Fruit fly (Drosophila melanogaster) whole organism, embryonic: ENCODE results near the gene PolA1.

Source experiments
- Ada2b ChIP-seq: fragments of 200-800 bp; sonication (Bioruptor generic); IDR thresholded peaks from 2 replicates; pipeline ENCODE4 v1.3.6; 2022; ENCODE audit warnings: missing biosample characterization, missing genetic modification characterization
- Atf-2 ChIP-seq: fragments of 200-800 bp; sonication (Bioruptor generic); optimal IDR thresholded peaks from 2 replicates; lab custom pipeline; 2016; ENCODE audit warnings: missing biosample characterization, missing genetic modification characterization
- C15 ChIP-seq: fragments of 200-800 bp; sonication (Bioruptor generic); IDR thresholded peaks from 3 replicates; pipeline ENCODE4 v1.3.6; 2022; ENCODE audit warnings: missing biosample characterization, missing genetic modification characterization
- CG10543 ChIP-seq: fragments of 200-800 bp; sonication (Bioruptor generic); optimal IDR thresholded peaks from 3 replicates; lab custom pipeline; 2017; ENCODE audit warnings: missing biosample characterization, mild to moderate bottlenecking, missing genetic modification characterization, moderate library complexity
- CG12104 ChIP-seq: fragments of 200-800 bp; sonication (Bioruptor generic); optimal IDR thresholded peaks from 3 replicates; lab custom pipeline; 2016; ENCODE audit warnings: missing biosample characterization, missing genetic modification characterization
- CG12219 ChIP-seq: fragments of 200-800 bp; sonication (Bioruptor generic); optimal IDR thresholded peaks from 3 replicates; lab custom pipeline; 2018; ENCODE audit warnings: missing biosample characterization, mild to moderate bottlenecking, missing genetic modification characterization
- CG12659 ChIP-seq: fragments of 200-800 bp; sonication (Bioruptor generic); optimal IDR thresholded peaks from 3 replicates; lab custom pipeline; 2017; ENCODE audit warnings: mild to moderate bottlenecking, missing biosample characterization, missing genetic modification reagents, missing genetic modification characterization
- CG12942 ChIP-seq: fragments of 200-800 bp; sonication (Bioruptor generic); optimal IDR thresholded peaks from 3 replicates; lab custom pipeline; 2016; ENCODE audit warnings: missing biosample characterization, missing genetic modification characterization
- CG13424 ChIP-seq: fragments of 200-800 bp; sonication (Bioruptor generic); optimal IDR thresholded peaks from 2 replicates; lab custom pipeline; 2019; ENCODE audit warnings: missing biosample characterization, mild to moderate bottlenecking, missing genetic modification characterization, moderate library complexity
- CG15269 ChIP-seq: fragments of 200-800 bp; sonication (Bioruptor generic); optimal IDR thresholded peaks from 2 replicates; lab custom pipeline; 2018; ENCODE audit warnings: missing biosample characterization, mild to moderate bottlenecking, missing genetic modification characterization, moderate library complexity
- CG1529 ChIP-seq: fragments of 200-800 bp; sonication (Bioruptor generic); optimal IDR thresholded peaks from 3 replicates; lab custom pipeline; 2018; ENCODE audit warnings: missing biosample characterization, missing genetic modification characterization
- CG1602 ChIP-seq: fragments of 200-800 bp; sonication (Bioruptor generic); optimal IDR thresholded peaks from 3 replicates; lab custom pipeline; 2016; ENCODE audit warnings: missing biosample characterization, missing genetic modification characterization
- CG2116 ChIP-seq: fragments of 200-800 bp; sonication (Bioruptor generic); optimal IDR thresholded peaks from 3 replicates; lab custom pipeline; 2018; ENCODE audit warnings: missing biosample characterization, mild to moderate bottlenecking, missing genetic modification characterization
- CG30431 ChIP-seq: fragments of 200-800 bp; sonication (Bioruptor generic); optimal IDR thresholded peaks from 2 replicates; lab custom pipeline; 2017; ENCODE audit warnings: missing biosample characterization, missing genetic modification characterization
- CG32532 ChIP-seq: fragments of 200-800 bp; sonication (Bioruptor generic); IDR thresholded peaks from 2 replicates; pipeline ENCODE4 v1.3.6; 2022; ENCODE audit warnings: missing biosample characterization, missing genetic modification characterization
- CG32772 ChIP-seq: fragments of 200-800 bp; sonication (Bioruptor generic); IDR thresholded peaks from 2 replicates; pipeline ENCODE4 v1.3.6; 2022; ENCODE audit warnings: missing biosample characterization, missing genetic modification characterization
- CG6854 ChIP-seq: fragments of 200-800 bp; sonication (Bioruptor generic); optimal IDR thresholded peaks from 3 replicates; lab custom pipeline; 2017; ENCODE audit warnings: missing biosample characterization, mild to moderate bottlenecking, missing genetic modification characterization
- CG7839 ChIP-seq: fragments of 200-800 bp; sonication (Bioruptor generic); optimal IDR thresholded peaks from 3 replicates; lab custom pipeline; 2018; ENCODE audit warnings: missing biosample characterization, mild to moderate bottlenecking, missing genetic modification characterization, moderate library complexity
- CrebB ChIP-seq: fragments of 200-800 bp; sonication (Bioruptor generic); optimal IDR thresholded peaks from 3 replicates; lab custom pipeline; 2018; ENCODE audit warnings: missing biosample characterization, mild to moderate bottlenecking, missing genetic modification characterization
- Elba2 ChIP-seq: fragments of 200-800 bp; sonication (Bioruptor generic); optimal IDR thresholded peaks from 3 replicates; lab custom pipeline; 2016; ENCODE audit warnings: missing biosample characterization, missing genetic modification characterization
- Ets65A ChIP-seq: fragments of 200-800 bp; sonication (Bioruptor generic); peaks from one replicate; lab custom pipeline; 2016; ENCODE audit warnings: missing biosample characterization, missing genetic modification characterization
- Gug ChIP-seq: fragments of 200-800 bp; sonication (Bioruptor generic); IDR thresholded peaks from 4 replicates; pipeline ENCODE4 v1.3.6; 2022; ENCODE audit warnings: missing biosample characterization, missing genetic modification characterization
- H15 ChIP-seq: fragments of 200-800 bp; sonication (Bioruptor generic); IDR thresholded peaks from 3 replicates; pipeline ENCODE4 v1.3.6; 2022; ENCODE audit warnings: missing biosample characterization, missing genetic modification characterization
- HLH54F ChIP-seq: fragments of 200-800 bp; sonication (Bioruptor generic); optimal IDR thresholded peaks from 3 replicates; lab custom pipeline; 2016; ENCODE audit warnings: missing biosample characterization, missing genetic modification characterization
- Nf-YB ChIP-seq: fragments of 200-800 bp; sonication (Bioruptor generic); optimal IDR thresholded peaks from 3 replicates; lab custom pipeline; 2019; ENCODE audit warnings: missing biosample characterization, mild to moderate bottlenecking, missing genetic modification characterization, moderate library complexity
- Side ChIP-seq: fragments of 200-800 bp; sonication (Bioruptor generic); optimal IDR thresholded peaks from 2 replicates; lab custom pipeline; 2016; ENCODE audit warnings: missing biosample characterization, missing genetic modification characterization
- Stat92E ChIP-seq, 3 experiments: fragments of >200 bp in 2 of 3; fragments of 200-800 bp in 1 of 3; sonication (Bioruptor generic) in 1 of 3; optimal IDR thresholded peaks; 2 replicates each; lab custom pipeline; 2017 to 2019; ENCODE audit warnings: missing biosample characterization in 3 of 3, missing genetic modification characterization in 3 of 3, mild to moderate bottlenecking in 1 of 3, moderate library complexity in 1 of 3
- Tbp ChIP-seq: fragments of >200 bp; optimal IDR thresholded peaks from 2 replicates; lab custom pipeline; 2018; ENCODE audit warnings: missing biosample characterization, missing genetic modification characterization
- YL-1 ChIP-seq: fragments of 200-800 bp; sonication (Bioruptor generic); optimal IDR thresholded peaks from 3 replicates; lab custom pipeline; 2017; ENCODE audit warnings: missing biosample characterization, mild to moderate bottlenecking, missing genetic modification characterization
- ac ChIP-seq: fragments of 200-800 bp; sonication (Bioruptor generic); optimal IDR thresholded peaks from 3 replicates; lab custom pipeline; 2017; ENCODE audit warnings: missing biosample characterization, mild to moderate bottlenecking, missing genetic modification characterization
- chinmo ChIP-seq: fragments of 200-800 bp; sonication (Bioruptor generic); IDR thresholded peaks from 4 replicates; pipeline ENCODE4 v1.3.6; 2022; ENCODE audit warnings: missing biosample characterization, missing genetic modification characterization; ENCODE audit not compliant: partially characterized antibody
- crp ChIP-seq, 2 experiments: fragments of 200-800 bp; sonication (Bioruptor generic); optimal IDR thresholded peaks; 2 replicates in 1 of 2; 3 replicates in 1 of 2; lab custom pipeline; 2017; ENCODE audit warnings: missing biosample characterization in 2 of 2, missing genetic modification characterization in 2 of 2, mild to moderate bottlenecking in 1 of 2, moderate library complexity in 1 of 2
- cwo ChIP-seq: fragments of 200-800 bp; sonication (Bioruptor generic); optimal IDR thresholded peaks from 3 replicates; lab custom pipeline; 2017; ENCODE audit warnings: missing biosample characterization, missing genetic modification characterization, mild to moderate bottlenecking, moderate library complexity, missing genetic modification reagents
- dmrt99B ChIP-seq: fragments of 200-800 bp; sonication (Bioruptor generic); optimal IDR thresholded peaks from 2 replicates; lab custom pipeline; 2018; ENCODE audit warnings: missing biosample characterization, mild to moderate bottlenecking, missing genetic modification characterization, moderate library complexity
- en ChIP-seq: fragments of 200-800 bp; sonication (Bioruptor generic); optimal IDR thresholded peaks from 2 replicates; lab custom pipeline; 2016; ENCODE audit warnings: missing biosample characterization, missing genetic modification characterization
- fd102C ChIP-seq: fragments of 200-800 bp; sonication (Bioruptor generic); optimal IDR thresholded peaks from 2 replicates; lab custom pipeline; 2018; ENCODE audit warnings: missing biosample characterization, mild to moderate bottlenecking, missing genetic modification characterization, moderate library complexity
- p53 ChIP-seq: fragments of 200-800 bp; sonication (Bioruptor generic); optimal IDR thresholded peaks from 2 replicates; lab custom pipeline; 2016; ENCODE audit warnings: missing biosample characterization, missing genetic modification characterization
- pan ChIP-seq, 4 experiments: fragments of >200 bp in 3 of 4; fragments of 200-800 bp in 1 of 4; sonication (Bioruptor generic) in 1 of 4; optimal IDR thresholded peaks in 3 of 4; IDR thresholded peaks in 1 of 4; 2 replicates each; pipeline versions ENCODE4 v1.3.6 to Lab custom; 2017 to 2022; ENCODE audit warnings: missing biosample characterization in 2 of 4, missing genetic modification characterization in 2 of 4, mixed read lengths in 1 of 4
- phol ChIP-seq: fragments of 200-800 bp; sonication (Bioruptor generic); optimal IDR thresholded peaks from 3 replicates; lab custom pipeline; 2018; ENCODE audit warnings: missing biosample characterization, mild to moderate bottlenecking, missing genetic modification characterization, moderate library complexity
- pzg ChIP-seq: fragments of 200-800 bp; sonication (Bioruptor generic); optimal IDR thresholded peaks from 3 replicates; lab custom pipeline; 2018; ENCODE audit warnings: missing biosample characterization, mild to moderate bottlenecking, missing genetic modification characterization, moderate library complexity
- ro ChIP-seq: fragments of 200-800 bp; sonication (Bioruptor generic); IDR thresholded peaks from 2 replicates; pipeline ENCODE4 v1.3.6; 2022; ENCODE audit warnings: missing biosample characterization, missing genetic modification characterization
- row ChIP-seq: fragments of 200-800 bp; sonication (Bioruptor generic); IDR thresholded peaks from 3 replicates; pipeline ENCODE4 v1.3.6; 2022; ENCODE audit warnings: missing biosample characterization, missing genetic modification characterization
- salm ChIP-seq: fragments of 200-800 bp; sonication (Bioruptor generic); optimal IDR thresholded peaks from 2 replicates; lab custom pipeline; 2018; ENCODE audit warnings: missing biosample characterization, mild to moderate bottlenecking, missing genetic modification characterization
- seq ChIP-seq: fragments of 200-800 bp; sonication (Bioruptor generic); IDR thresholded peaks from 2 replicates; pipeline ENCODE4 v1.3.6; 2022; ENCODE audit warnings: missing biosample characterization, missing genetic modification characterization
- sima ChIP-seq: fragments of 200-800 bp; sonication (Bioruptor generic); optimal IDR thresholded peaks from 2 replicates; lab custom pipeline; 2016; ENCODE audit warnings: missing biosample characterization, missing genetic modification characterization
- sqz ChIP-seq: fragments of 200-800 bp; sonication (Bioruptor generic); optimal IDR thresholded peaks from 3 replicates; lab custom pipeline; 2018; ENCODE audit warnings: missing biosample characterization, mild to moderate bottlenecking, missing genetic modification characterization
- tap ChIP-seq: fragments of 200-800 bp; optimal IDR thresholded peaks from 3 replicates; lab custom pipeline; 2019; ENCODE audit warnings: missing biosample characterization, mild to moderate bottlenecking, missing genetic modification characterization, moderate library complexity
- wek ChIP-seq: fragments of 200-800 bp; sonication (Bioruptor generic); optimal IDR thresholded peaks from 3 replicates; lab custom pipeline; 2018; ENCODE audit warnings: missing biosample characterization, mild to moderate bottlenecking, missing genetic modification characterization, moderate library complexity
- z ChIP-seq: fragments of 200-800 bp; sonication (Bioruptor generic); IDR thresholded peaks from 3 replicates; pipeline ENCODE4 v1.3.6; 2022; ENCODE audit warnings: missing biosample characterization, missing genetic modification characterization

The PolA1 gene

DNA sequence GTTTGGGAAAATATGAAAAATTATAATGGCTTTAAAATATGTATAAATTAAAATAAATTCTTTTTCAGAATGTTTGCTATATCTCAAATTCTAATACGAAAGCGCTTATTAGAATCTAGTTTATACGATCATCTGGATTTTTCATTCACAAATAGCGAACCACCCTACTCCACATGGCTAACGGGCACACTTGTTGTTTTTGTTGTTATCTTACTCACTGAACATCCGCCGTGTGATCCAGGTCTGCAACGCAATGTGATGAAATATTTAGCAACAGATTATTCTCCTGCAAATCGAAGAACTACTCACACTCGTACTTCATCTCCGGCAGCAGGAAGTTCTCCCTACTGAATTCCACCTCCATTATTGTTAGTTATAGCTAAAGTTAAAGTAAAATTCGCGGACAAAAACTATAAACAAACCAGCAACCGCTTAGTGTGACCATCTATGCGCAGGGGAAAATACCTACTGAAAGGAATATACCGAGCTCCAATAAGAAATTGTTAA lies 9.0 kb downstream of the PolA1 start, which contains the start of gene Archease (continued):
- peak; percentile 63 for TF ChIP-seq CG13424 (tag; lab: Kevin White, UChicago)
- no peak for TF ChIP-seq z (GFP tag; lab: Robert Waterston, UW)
- peak; percentile 58 for TF ChIP-seq YL-1 (GFP tag; lab: Kevin White, UChicago)
- 0 out of 2 replicates have a peak, but pooled peaks have one; percentile 38 for TF ChIP-seq seq
- peak; percentile 51 for TF ChIP-seq CG10543 (GFP tag; lab: Kevin White, UChicago)
- peak; percentile 61 for TF ChIP-seq CG7839
- peak in 1 of 2 experiments; percentile 61 for TF ChIP-seq crp (GFP tag; optimal IDR thresholded peaks at IDR 0.05; lab: Kevin White, UChicago)
- TF ChIP-seq Atf-2 (GFP tag; lab: Kevin White, UChicago) = no peak
- peak; percentile 22 for TF ChIP-seq CG1529 (GFP tag; lab: Kevin White, UChicago)
- TF ChIP-seq Stat92E (GFP tag; optimal IDR thresholded peaks at IDR 0.05; lab: Kevin White, UChicago) = no peak
- TF ChIP-seq CG12942 (GFP tag; lab: Kevin White, UChicago) = no peak
- no peak for TF ChIP-seq chinmo (GFP tag; lab: Robert Waterston, UW)
- TF ChIP-seq CG1602 (GFP tag; lab: Kevin White, UChicago) = no peak
- no peak for TF ChIP-seq en (GFP tag; lab: Kevin White, UChicago)
- TF ChIP-seq CG6854 (GFP tag; lab: Kevin White, UChicago) = peak; percentile 36
- TF ChIP-seq H15 (GFP tag; lab: Robert Waterston, UW) = 0 out of 3 replicates have a peak, but pooled peaks have one; percentile 40
- peak; percentile 53 for TF ChIP-seq Elba2 (GFP tag; lab: Kevin White, UChicago)
- TF ChIP-seq CG30431 (GFP tag; lab: Kevin White, UChicago) = no peak
- no peak for TF ChIP-seq sqz
- TF ChIP-seq CG32772 (GFP tag; lab: Robert Waterston, UW) = no peak
- TF ChIP-seq pan (optimal IDR thresholded peaks at IDR 0.05; lab: Kevin White, UChicago) = no peak
- TF ChIP-seq pan (GFP tag; optimal IDR thresholded peaks at IDR 0.05 in 1 of 2, IDR thresholded peaks at IDR 0.05 in 1 of 2) = peak in 1 of 2 experiments; percentile 44
- TF ChIP-seq Ets65A (GFP tag; lab: Kevin White, UChicago) = no peak
- TF ChIP-seq tap (tag; lab: Kevin White, UChicago) = peak; percentile 63
- TF ChIP-seq Gug (GFP tag; lab: Robert Waterston, UW) = peak; percentile 15; the same call in 1 of the 4 replicates
- TF ChIP-seq salm = peak; percentile 37
- TF ChIP-seq Side (GFP tag; lab: Kevin White, UChicago) = peak; percentile 7
- TF ChIP-seq ac (GFP tag; lab: Kevin White, UChicago) = no peak
- TF ChIP-seq CG12659 (GFP tag; lab: Kevin White, UChicago) = peak; percentile 69
- TF ChIP-seq Nf-YB (GFP tag; lab: Kevin White, UChicago) = peak; percentile 34
- TF ChIP-seq dmrt99B (tag; lab: Kevin White, UChicago) = peak; percentile 65
- TF ChIP-seq C15 (GFP tag; lab: Robert Waterston, UW) = 0 out of 3 replicates have a peak, but pooled peaks have one; percentile 11
- TF ChIP-seq CG12219 (GFP tag; lab: Kevin White, UChicago) = peak; percentile 51
- TF ChIP-seq Tbp = no peak
- TF ChIP-seq HLH54F (GFP tag; lab: Kevin White, UChicago) = no peak
- no peak for TF ChIP-seq ro (GFP tag; lab: Robert Waterston, UW)
- TF ChIP-seq p53 (GFP tag; lab: Kevin White, UChicago) = no peak
- peak; percentile 40 for TF ChIP-seq phol
- TF ChIP-seq cwo (GFP tag; lab: Kevin White, UChicago) = peak; percentile 51
- peak; percentile 65 for TF ChIP-seq row (GFP tag; lab: Robert Waterston, UW)
- peak; percentile 31 for TF ChIP-seq CG2116
- TF ChIP-seq CG12104 = no peak
- no peak for TF ChIP-seq sima (GFP tag; lab: Kevin White, UChicago)
- peak; percentile 60 for TF ChIP-seq pzg (GFP tag; lab: Kevin White, UChicago)
- peak; percentile 80 for TF ChIP-seq CG32532
- peak; percentile 58 for TF ChIP-seq CrebB (tag; lab: Kevin White, UChicago)
- TF ChIP-seq fd102C (GFP tag; lab: Kevin White, UChicago) = no peak
- TF ChIP-seq wek (GFP tag; lab: Kevin White, UChicago) = no peak
- TF ChIP-seq CG15269 (tag; lab: Kevin White, UChicago) = peak; percentile 67
- TF ChIP-seq Ada2b = 0 out of 2 replicates have a peak, but pooled peaks have one; percentile 25
